Fruit fly (Drosophila melanogaster) whole organism, wandering third instar larva: ENCODE results near the gene CG31663.

Source experiments
- Vsx2 ChIP-seq: fragments of 200-300, 225-300 bp; sonication (Bioruptor generic); optimal IDR thresholded peaks from 2 replicates; lab custom pipeline; 2018; ENCODE audit warnings: missing biosample characterization, missing genetic modification characterization; ENCODE audit not compliant: partially characterized antibody
- woc ChIP-seq: sonication (Bioruptor generic); optimal IDR thresholded peaks from 2 replicates; lab custom pipeline; 2016; ENCODE audit warnings: missing biosample characterization, mild to moderate bottlenecking, missing genetic modification characterization

dm6 chr2L:1909681-1910080, 28.4 kb upstream of the CG31663 start:
- TF ChIP-seq Vsx2 (GFP tag; lab: Kevin White, UChicago) (no peak), woc (GFP tag; lab: Kevin White, UChicago) (no peak)
